Worm (Caenorhabditis elegans): ENCODE measurements around the gene ncs-1.
"Not testable (repeated sequence)": the region's sequence is repeated elsewhere in the genome, so short reads cannot be mapped to it uniquely, and the experiment has no call there.

ce11 chrX:943698-944097 is 19.4 kb downstream of the ncs-1 start:
- TF ChIP-seq nfyb-1 (GFP tag; IDR thresholded peaks at IDR 0.05) (peak; percentile 57; the same call in 1 of the 2 replicates), D2030.7 (GFP tag; IDR thresholded peaks at IDR 0.05) (0 out of 2 replicates have a peak, but pooled peaks have one; percentile 8)
- not testable (repeated sequence) for TF ChIP-seq attf-6 (GFP tag; IDR thresholded peaks at IDR 0.05); mel-28 (tag; optimal IDR thresholded peaks at IDR 0.05; ENCODE audit: borderline replicate concordance); C17E4.6 (GFP tag; IDR thresholded peaks at IDR 0.05); pha-4 (tag; optimal IDR thresholded peaks at IDR 0.05); rpc-1 (optimal IDR thresholded peaks at IDR 0.05); rpc-1 (tag; optimal IDR thresholded peaks at IDR 0.05); mxl-1 (tag; optimal IDR thresholded peaks at IDR 0.05)
